Worm (Caenorhabditis elegans) whole organism, late embryonic: Measurements from ENCODE around the gene Y41G9A.17.

ENCODE experiments used
- C08G9.2 ChIP-seq: sonication (generic microtip); optimal IDR thresholded peaks from 2 replicates; lab custom pipeline; 2016; ENCODE audit warnings: mild to moderate bottlenecking, missing genetic modification characterization, moderate library complexity, missing compliant biosample characterization
- K02D7.2 ChIP-seq: sonication (generic microtip); optimal IDR thresholded peaks from 2 replicates; lab custom pipeline; 2017; ENCODE audit warnings: mild to moderate bottlenecking, missing genetic modification characterization, missing compliant biosample characterization
- T23F11.4 ChIP-seq: fragments of 200-800 bp; sonication (Bioruptor generic); optimal IDR thresholded peaks from 2 replicates; lab custom pipeline; 2018; ENCODE audit warnings: mild to moderate bottlenecking, missing genetic modification characterization, missing compliant biosample characterization
- ahr-1 ChIP-seq: sonication (generic microtip); optimal IDR thresholded peaks from 2 replicates; lab custom pipeline; 2016; ENCODE audit warnings: missing genetic modification characterization, missing compliant biosample characterization
- ceh-18 ChIP-seq: sonication (generic microtip); optimal IDR thresholded peaks from 2 replicates; lab custom pipeline; 2016; ENCODE audit warnings: missing genetic modification characterization, missing compliant biosample characterization
- ceh-19 ChIP-seq: fragments of 200-800 bp; sonication (Bioruptor generic); optimal IDR thresholded peaks from 2 replicates; lab custom pipeline; 2018; ENCODE audit warnings: mild to moderate bottlenecking, missing genetic modification characterization, missing compliant biosample characterization
- ceh-22 ChIP-seq: sonication (generic microtip); optimal IDR thresholded peaks from 2 replicates; lab custom pipeline; 2017; ENCODE audit warnings: missing biosample characterization, missing genetic modification characterization
- ceh-24 ChIP-seq: sonication (generic microtip); optimal IDR thresholded peaks from 2 replicates; lab custom pipeline; 2016; ENCODE audit warnings: mild to moderate bottlenecking, missing genetic modification characterization, missing compliant biosample characterization
- ceh-31 ChIP-seq: sonication (generic microtip); optimal IDR thresholded peaks from 2 replicates; lab custom pipeline; 2016; ENCODE audit warnings: missing genetic modification characterization, missing compliant biosample characterization
- ceh-48 ChIP-seq: sonication (generic microtip); optimal IDR thresholded peaks from 2 replicates; lab custom pipeline; 2016; ENCODE audit warnings: missing genetic modification characterization, inconsistent platforms, missing compliant biosample characterization
- che-1 ChIP-seq: sonication (generic microtip); optimal IDR thresholded peaks from 2 replicates; lab custom pipeline; 2016; ENCODE audit warnings: mild to moderate bottlenecking, missing genetic modification characterization, missing compliant biosample characterization
- elt-2 ChIP-seq: sonication (generic microtip); optimal IDR thresholded peaks from 2 replicates; lab custom pipeline; 2016; ENCODE audit warnings: missing genetic modification reagents, missing genetic modification characterization, missing compliant biosample characterization
- eyg-1 ChIP-seq: sonication (generic microtip); optimal IDR thresholded peaks from 2 replicates; lab custom pipeline; 2016; ENCODE audit warnings: missing genotype, missing genetic modification characterization, missing compliant biosample characterization
- fax-1 ChIP-seq: sonication (generic microtip); optimal IDR thresholded peaks from 2 replicates; lab custom pipeline; 2016; ENCODE audit warnings: missing genotype, missing genetic modification characterization, missing compliant biosample characterization
- fkh-6 ChIP-seq: sonication (generic microtip); optimal IDR thresholded peaks from 2 replicates; lab custom pipeline; 2016; ENCODE audit warnings: missing genetic modification characterization, missing compliant biosample characterization
- gmeb-2 ChIP-seq: sonication (generic microtip); optimal IDR thresholded peaks from 2 replicates; lab custom pipeline; 2016; ENCODE audit warnings: missing genetic modification characterization, inconsistent platforms, missing compliant biosample characterization
- hlh-13 ChIP-seq: fragments of 200-800 bp; sonication (Bioruptor generic); optimal IDR thresholded peaks from 2 replicates; lab custom pipeline; 2018; ENCODE audit warnings: mild to moderate bottlenecking, missing genetic modification characterization, missing compliant biosample characterization
- hlh-6 ChIP-seq: sonication (generic microtip); optimal IDR thresholded peaks from 2 replicates; lab custom pipeline; 2016; ENCODE audit warnings: missing genotype, missing genetic modification characterization, missing compliant biosample characterization
- hlh-8 ChIP-seq: sonication (generic microtip); optimal IDR thresholded peaks from 2 replicates; lab custom pipeline; 2016; ENCODE audit warnings: missing genotype, missing genetic modification characterization, missing compliant biosample characterization
- madf-2 ChIP-seq: sonication (generic microtip); optimal IDR thresholded peaks from 2 replicates; lab custom pipeline; 2017; ENCODE audit warnings: missing genetic modification characterization, missing compliant biosample characterization
- nfya-1 ChIP-seq: sonication (generic microtip); optimal IDR thresholded peaks from 2 replicates; lab custom pipeline; 2017; ENCODE audit warnings: missing genetic modification characterization, mild to moderate bottlenecking, missing compliant biosample characterization, antibody characterized with exemption, moderate library complexity
- nhr-232 ChIP-seq: sonication (generic microtip); optimal IDR thresholded peaks from 2 replicates; lab custom pipeline; 2016; ENCODE audit warnings: missing genetic modification characterization, missing compliant biosample characterization
- pat-9 ChIP-seq: fragments of 200-800 bp; sonication (Bioruptor generic); optimal IDR thresholded peaks from 2 replicates; lab custom pipeline; 2018; ENCODE audit warnings: mild to moderate bottlenecking, missing genetic modification characterization, moderate library complexity, missing compliant biosample characterization
- pax-1 ChIP-seq: fragments of 150-350 bp; optimal IDR thresholded peaks from 2 replicates; lab custom pipeline; 2014; ENCODE audit warnings: missing biosample characterization, missing genetic modification characterization
- pha-4 ChIP-seq: fragments of 150-350 bp; optimal IDR thresholded peaks from 2 replicates; lab custom pipeline; 2018; ENCODE audit warnings: missing biosample characterization, missing genetic modification reagents, missing genetic modification characterization
- pqm-1 ChIP-seq: sonication (generic microtip); optimal IDR thresholded peaks from 2 replicates; lab custom pipeline; 2016; ENCODE audit warnings: missing genetic modification characterization, missing compliant biosample characterization
- pros-1 ChIP-seq: fragments of 150-350 bp; optimal IDR thresholded peaks from 2 replicates; lab custom pipeline; 2014; ENCODE audit warnings: missing biosample characterization, missing genetic modification reagents, missing genetic modification characterization
- rnt-1 ChIP-seq: sonication (generic microtip); optimal IDR thresholded peaks from 2 replicates; lab custom pipeline; 2016; ENCODE audit warnings: missing genetic modification characterization, missing compliant biosample characterization
- sdc-2 ChIP-seq: sonication (generic microtip); optimal IDR thresholded peaks from 2 replicates; lab custom pipeline; 2016; ENCODE audit warnings: missing genotype, missing genetic modification characterization, missing compliant biosample characterization
- sox-2 ChIP-seq: fragments of 200-800 bp; sonication (Bioruptor generic); IDR thresholded peaks from 2 replicates; pipeline ENCODE4 v1.3.6; 2022; ENCODE audit warnings: missing genetic modification reagents, missing genetic modification characterization, missing compliant biosample characterization
- sox-4 ChIP-seq: sonication (generic microtip); optimal IDR thresholded peaks from 2 replicates; lab custom pipeline; 2017; ENCODE audit warnings: mild to moderate bottlenecking, missing genetic modification characterization, inconsistent platforms, missing compliant biosample characterization
- tbx-2 ChIP-seq: sonication (generic microtip); optimal IDR thresholded peaks from 2 replicates; lab custom pipeline; 2016; ENCODE audit warnings: missing genetic modification characterization, missing compliant biosample characterization
- ttx-3 ChIP-seq: sonication (generic microtip); optimal IDR thresholded peaks from 2 replicates; lab custom pipeline; 2016; ENCODE audit warnings: missing genetic modification reagents, missing genetic modification characterization, missing compliant biosample characterization
- unc-3 ChIP-seq, 2 experiments: fragments of 200-800 bp in 1 of 2; sonication (Bioruptor generic) in 1 of 2; sonication (generic microtip) in 1 of 2; conservative IDR thresholded peaks in 1 of 2; optimal IDR thresholded peaks in 1 of 2; 2 replicates each; pipeline versions ENCODE4 v1.3.6 to Lab custom; 2016 to 2022; ENCODE audit warnings: missing compliant biosample characterization in 2 of 2, missing genetic modification characterization in 2 of 2, missing genetic modification reagents in 1 of 2
- unc-42 ChIP-seq: sonication (generic microtip); optimal IDR thresholded peaks from 2 replicates; lab custom pipeline; 2016; ENCODE audit warnings: missing genotype, missing genetic modification characterization, missing compliant biosample characterization
- unc-55 ChIP-seq: sonication (generic microtip); optimal IDR thresholded peaks from 2 replicates; lab custom pipeline; 2017; ENCODE audit warnings: missing biosample characterization, missing genetic modification reagents, missing genetic modification characterization
- unc-86 ChIP-seq: sonication (generic microtip); optimal IDR thresholded peaks from 2 replicates; lab custom pipeline; 2016; ENCODE audit warnings: missing genetic modification characterization, missing compliant biosample characterization
- zip-5 ChIP-seq: sonication (generic microtip); optimal IDR thresholded peaks from 2 replicates; lab custom pipeline; 2016; ENCODE audit warnings: missing genetic modification characterization, missing compliant biosample characterization

Y41G9A.17 gene

ce11 chrX:2999652-3000051 lies at the start of gene Y41G9A.17:
Gene Y41G9A.17 (minus strand): TSS chrX:2999752.
- TF ChIP-seq pha-4 (tag; lab: Kevin White, UChicago) (no peak), ceh-48 (no peak), elt-2 (tag; lab: Kevin White, UChicago) (no peak), sdc-2 (no peak), nfya-1 (no peak)

- TF ChIP-seq fax-1 (tag; lab: Kevin White, UChicago) (no peak), elt-2 (tag; lab: Kevin White, UChicago) (no peak), pax-1 (tag; lab: Kevin White, UChicago) (no peak), unc-86 (tag; lab: Kevin White, UChicago) (no peak), K02D7.2 (tag; lab: Kevin White, UChicago) (no peak), ttx-3 (tag; lab: Kevin White, UChicago) (no peak), ceh-31 (tag; lab: Kevin White, UChicago) (peak; percentile 98), ceh-19 (GFP tag; lab: Kevin White, UChicago) (no peak), pros-1 (tag; lab: Kevin White, UChicago) (no peak), unc-42 (tag; lab: Kevin White, UChicago) (peak; percentile 72), pat-9 (no peak), T23F11.4 (GFP tag; lab: Kevin White, UChicago) (no peak), sox-4 (tag; lab: Kevin White, UChicago) (no peak), hlh-6 (tag; lab: Kevin White, UChicago) (no peak), fkh-6 (tag; lab: Kevin White, UChicago) (no peak), unc-3 (GFP tag; conservative IDR thresholded peaks at IDR 0.05; lab: Robert Waterston, UW) (no peak), unc-3 (tag; optimal IDR thresholded peaks at IDR 0.05; lab: Kevin White, UChicago) (no peak), sdc-2 (peak; percentile 58), ceh-18 (peak; percentile 56), rnt-1 (tag; lab: Kevin White, UChicago) (no peak), nhr-232 (tag; lab: Kevin White, UChicago) (no peak), zip-5 (no peak), madf-2 (tag; lab: Kevin White, UChicago) (no peak), ahr-1 (no peak), unc-55 (GFP tag; lab: Kevin White, UChicago) (peak; percentile 55)
Observed at ce11 chrX:3049233-3049632, 49.7 kb upstream of the Y41G9A.17 start.

ce11 chrX:3048696-3049095 lies 49.1 kb upstream of the Y41G9A.17 start:
- TF ChIP-seq hlh-8 (tag; lab: Kevin White, UChicago), result no peak
- TF ChIP-seq tbx-2, result no peak
- TF ChIP-seq pqm-1 (tag; lab: Kevin White, UChicago), result no peak
- no peak for TF ChIP-seq C08G9.2 (tag; lab: Kevin White, UChicago)
- no peak for TF ChIP-seq sox-2 (GFP tag; lab: Robert Waterston, UW)
- no peak for TF ChIP-seq zip-5
- no peak for TF ChIP-seq pat-9
- TF ChIP-seq che-1, result no peak
- no peak for TF ChIP-seq unc-3 (GFP tag; conservative IDR thresholded peaks at IDR 0.05; lab: Robert Waterston, UW)
- TF ChIP-seq unc-3 (tag; optimal IDR thresholded peaks at IDR 0.05; lab: Kevin White, UChicago), result no peak
- TF ChIP-seq ceh-48, result no peak
- TF ChIP-seq ceh-22, result no peak
- no peak for TF ChIP-seq hlh-13 (GFP tag; lab: Kevin White, UChicago)
- no peak for TF ChIP-seq ceh-24
- TF ChIP-seq hlh-6 (tag; lab: Kevin White, UChicago), result no peak
- TF ChIP-seq gmeb-2 (tag; lab: Kevin White, UChicago), result no peak
- no peak for TF ChIP-seq fax-1 (tag; lab: Kevin White, UChicago)
- no peak for TF ChIP-seq rnt-1 (tag; lab: Kevin White, UChicago)
- no peak for TF ChIP-seq eyg-1 (tag; lab: Kevin White, UChicago)
- TF ChIP-seq, all 69 proteins: peak for 0
